Worm (Caenorhabditis elegans) whole organism, late embryonic: ENCODE measurements around the gene cfz-2.

Source experiments
- C38D4.7 ChIP-seq: fragments of 200-800 bp; sonication (Bioruptor generic); optimal IDR thresholded peaks from 2 replicates; lab custom pipeline; 2018; ENCODE audit warnings: mild to moderate bottlenecking, missing genetic modification characterization, moderate library complexity, missing compliant biosample characterization
- K02D7.2 ChIP-seq: sonication (generic microtip); optimal IDR thresholded peaks from 2 replicates; lab custom pipeline; 2017; ENCODE audit warnings: mild to moderate bottlenecking, missing genetic modification characterization, missing compliant biosample characterization
- Y22D7AL.16 ChIP-seq: sonication (generic microtip); optimal IDR thresholded peaks from 2 replicates; lab custom pipeline; 2016; ENCODE audit warnings: missing genetic modification characterization, missing compliant biosample characterization
- ahr-1 ChIP-seq: sonication (generic microtip); optimal IDR thresholded peaks from 2 replicates; lab custom pipeline; 2016; ENCODE audit warnings: missing genetic modification characterization, missing compliant biosample characterization
- ceh-18 ChIP-seq: sonication (generic microtip); optimal IDR thresholded peaks from 2 replicates; lab custom pipeline; 2016; ENCODE audit warnings: missing genetic modification characterization, missing compliant biosample characterization
- ceh-19 ChIP-seq: fragments of 200-800 bp; sonication (Bioruptor generic); optimal IDR thresholded peaks from 2 replicates; lab custom pipeline; 2018; ENCODE audit warnings: mild to moderate bottlenecking, missing genetic modification characterization, missing compliant biosample characterization
- ceh-22 ChIP-seq: sonication (generic microtip); optimal IDR thresholded peaks from 2 replicates; lab custom pipeline; 2017; ENCODE audit warnings: missing biosample characterization, missing genetic modification characterization
- ceh-24 ChIP-seq: sonication (generic microtip); optimal IDR thresholded peaks from 2 replicates; lab custom pipeline; 2016; ENCODE audit warnings: mild to moderate bottlenecking, missing genetic modification characterization, missing compliant biosample characterization
- ceh-34 ChIP-seq: sonication (generic microtip); optimal IDR thresholded peaks from 2 replicates; lab custom pipeline; 2016; ENCODE audit warnings: mild to moderate bottlenecking, missing genetic modification characterization, missing compliant biosample characterization
- ceh-48 ChIP-seq: sonication (generic microtip); optimal IDR thresholded peaks from 2 replicates; lab custom pipeline; 2016; ENCODE audit warnings: missing genetic modification characterization, inconsistent platforms, missing compliant biosample characterization
- ceh-6 ChIP-seq: fragments of 200-800 bp; sonication (Bioruptor generic); optimal IDR thresholded peaks from 2 replicates; lab custom pipeline; 2018; ENCODE audit warnings: mild to moderate bottlenecking, missing genetic modification characterization, missing compliant biosample characterization
- ceh-9 ChIP-seq: sonication (generic microtip); optimal IDR thresholded peaks from 2 replicates; lab custom pipeline; 2016; ENCODE audit warnings: mild to moderate bottlenecking, missing genetic modification characterization, inconsistent platforms, missing compliant biosample characterization
- elt-2 ChIP-seq: sonication (generic microtip); optimal IDR thresholded peaks from 2 replicates; lab custom pipeline; 2016; ENCODE audit warnings: missing genetic modification reagents, missing genetic modification characterization, missing compliant biosample characterization
- ets-4 ChIP-seq: sonication (generic microtip); optimal IDR thresholded peaks from 2 replicates; lab custom pipeline; 2016; ENCODE audit warnings: missing genetic modification characterization, missing compliant biosample characterization
- eyg-1 ChIP-seq: sonication (generic microtip); optimal IDR thresholded peaks from 2 replicates; lab custom pipeline; 2016; ENCODE audit warnings: missing genotype, missing genetic modification characterization, missing compliant biosample characterization
- fkh-6 ChIP-seq: sonication (generic microtip); optimal IDR thresholded peaks from 2 replicates; lab custom pipeline; 2016; ENCODE audit warnings: missing genetic modification characterization, missing compliant biosample characterization
- gmeb-2 ChIP-seq: sonication (generic microtip); optimal IDR thresholded peaks from 2 replicates; lab custom pipeline; 2016; ENCODE audit warnings: missing genetic modification characterization, inconsistent platforms, missing compliant biosample characterization
- hlh-13 ChIP-seq: fragments of 200-800 bp; sonication (Bioruptor generic); optimal IDR thresholded peaks from 2 replicates; lab custom pipeline; 2018; ENCODE audit warnings: mild to moderate bottlenecking, missing genetic modification characterization, missing compliant biosample characterization
- hlh-15 ChIP-seq: sonication (generic microtip); optimal IDR thresholded peaks from 2 replicates; lab custom pipeline; 2016; ENCODE audit warnings: missing genetic modification characterization, missing compliant biosample characterization
- hlh-6 ChIP-seq: sonication (generic microtip); optimal IDR thresholded peaks from 2 replicates; lab custom pipeline; 2016; ENCODE audit warnings: missing genotype, missing genetic modification characterization, missing compliant biosample characterization
- hlh-8 ChIP-seq: sonication (generic microtip); optimal IDR thresholded peaks from 2 replicates; lab custom pipeline; 2016; ENCODE audit warnings: missing genotype, missing genetic modification characterization, missing compliant biosample characterization
- lim-6 ChIP-seq: sonication (generic microtip); optimal IDR thresholded peaks from 2 replicates; lab custom pipeline; 2016; ENCODE audit warnings: missing genetic modification characterization, missing compliant biosample characterization
- madf-2 ChIP-seq: sonication (generic microtip); optimal IDR thresholded peaks from 2 replicates; lab custom pipeline; 2017; ENCODE audit warnings: missing genetic modification characterization, missing compliant biosample characterization
- nfya-1 ChIP-seq: sonication (generic microtip); optimal IDR thresholded peaks from 2 replicates; lab custom pipeline; 2017; ENCODE audit warnings: missing genetic modification characterization, mild to moderate bottlenecking, missing compliant biosample characterization, antibody characterized with exemption, moderate library complexity
- nhr-11 ChIP-seq: fragments of 150-350 bp; optimal IDR thresholded peaks from 2 replicates; lab custom pipeline; 2014; ENCODE audit warnings: missing biosample characterization, missing genetic modification characterization
- nhr-232 ChIP-seq: sonication (generic microtip); optimal IDR thresholded peaks from 2 replicates; lab custom pipeline; 2016; ENCODE audit warnings: missing genetic modification characterization, missing compliant biosample characterization
- odd-2 ChIP-seq: sonication (generic microtip); optimal IDR thresholded peaks from 2 replicates; lab custom pipeline; 2017; ENCODE audit warnings: antibody characterized with exemption, mild to moderate bottlenecking, missing genetic modification characterization, missing compliant biosample characterization
- pax-1 ChIP-seq: fragments of 150-350 bp; optimal IDR thresholded peaks from 2 replicates; lab custom pipeline; 2014; ENCODE audit warnings: missing biosample characterization, missing genetic modification characterization
- pha-4 ChIP-seq: fragments of 150-350 bp; optimal IDR thresholded peaks from 2 replicates; lab custom pipeline; 2018; ENCODE audit warnings: missing biosample characterization, missing genetic modification reagents, missing genetic modification characterization
- pqm-1 ChIP-seq: sonication (generic microtip); optimal IDR thresholded peaks from 2 replicates; lab custom pipeline; 2016; ENCODE audit warnings: missing genetic modification characterization, missing compliant biosample characterization
- ref-2 ChIP-seq: sonication (generic microtip); optimal IDR thresholded peaks from 2 replicates; lab custom pipeline; 2016; ENCODE audit warnings: missing genetic modification characterization, missing compliant biosample characterization
- rnt-1 ChIP-seq: sonication (generic microtip); optimal IDR thresholded peaks from 2 replicates; lab custom pipeline; 2016; ENCODE audit warnings: missing genetic modification characterization, missing compliant biosample characterization
- sox-2 ChIP-seq: fragments of 200-800 bp; sonication (Bioruptor generic); IDR thresholded peaks from 2 replicates; pipeline ENCODE4 v1.3.6; 2022; ENCODE audit warnings: missing genetic modification reagents, missing genetic modification characterization, missing compliant biosample characterization
- syd-9 ChIP-seq: sonication (generic microtip); optimal IDR thresholded peaks from 2 replicates; lab custom pipeline; 2016; ENCODE audit warnings: mild to moderate bottlenecking, missing genetic modification characterization, moderate library complexity, missing compliant biosample characterization
- ttx-3 ChIP-seq: sonication (generic microtip); optimal IDR thresholded peaks from 2 replicates; lab custom pipeline; 2016; ENCODE audit warnings: missing genetic modification reagents, missing genetic modification characterization, missing compliant biosample characterization
- unc-3 ChIP-seq, 2 experiments: fragments of 200-800 bp in 1 of 2; sonication (Bioruptor generic) in 1 of 2; sonication (generic microtip) in 1 of 2; conservative IDR thresholded peaks in 1 of 2; optimal IDR thresholded peaks in 1 of 2; 2 replicates each; pipeline versions ENCODE4 v1.3.6 to Lab custom; 2016 to 2022; ENCODE audit warnings: missing compliant biosample characterization in 2 of 2, missing genetic modification characterization in 2 of 2, missing genetic modification reagents in 1 of 2

Gene cfz-2

ce11 chrV:3476228-3476627 is 31.6 kb upstream of the cfz-2 start:
- no peak for TF ChIP-seq unc-3 (GFP tag; conservative IDR thresholded peaks at IDR 0.05; lab: Robert Waterston, UW)
- no peak for TF ChIP-seq unc-3 (tag; optimal IDR thresholded peaks at IDR 0.05; lab: Kevin White, UChicago)
- no peak for TF ChIP-seq hlh-15 (tag; lab: Kevin White, UChicago)
- TF ChIP-seq lim-6 (tag; lab: Kevin White, UChicago), result no peak
- TF ChIP-seq ceh-19, result no peak
- no peak for TF ChIP-seq nhr-232 (tag; lab: Kevin White, UChicago)
- no peak for TF ChIP-seq ahr-1
- TF ChIP-seq sox-2 (GFP tag; lab: Robert Waterston, UW), result no peak
- TF ChIP-seq ceh-9 (tag; lab: Kevin White, UChicago), result no peak
- TF ChIP-seq ref-2 (tag; lab: Kevin White, UChicago), result no peak
- no peak for TF ChIP-seq ets-4 (tag; lab: Kevin White, UChicago)
- no peak for TF ChIP-seq madf-2
- TF ChIP-seq pqm-1 (tag; lab: Kevin White, UChicago), result no peak
- TF ChIP-seq ceh-34 (tag; lab: Kevin White, UChicago), result no peak
- TF ChIP-seq pax-1 (tag; lab: Kevin White, UChicago), result no peak
- no peak for TF ChIP-seq gmeb-2 (tag; lab: Kevin White, UChicago)

ce11 chrV:3475021-3475420 is 30.3 kb upstream of the cfz-2 start, which contains the start of gene oac-2:
Gene oac-2 (minus strand): TSS chrV:3475121.
- TF ChIP-seq pax-1 (tag; lab: Kevin White, UChicago) (no peak), odd-2 (no peak), sox-2 (GFP tag; lab: Robert Waterston, UW) (no peak), fkh-6 (no peak), nhr-232 (tag; lab: Kevin White, UChicago) (no peak), ceh-19 (no peak), syd-9 (no peak), rnt-1 (tag; lab: Kevin White, UChicago) (no peak), C38D4.7 (GFP tag; lab: Kevin White, UChicago) (no peak), hlh-13 (GFP tag; lab: Kevin White, UChicago) (no peak), pha-4 (tag; lab: Kevin White, UChicago) (no peak), madf-2 (no peak), ttx-3 (tag; lab: Kevin White, UChicago) (no peak), ceh-18 (tag; lab: Kevin White, UChicago) (no peak), ceh-9 (tag; lab: Kevin White, UChicago) (no peak), nhr-11 (tag; lab: Kevin White, UChicago) (no peak), hlh-15 (tag; lab: Kevin White, UChicago) (no peak), ets-4 (tag; lab: Kevin White, UChicago) (no peak), ceh-34 (tag; lab: Kevin White, UChicago) (no peak), hlh-6 (tag; lab: Kevin White, UChicago) (no peak)
- TF ChIP-seq, all 69 proteins: peak for 0

- no peak for TF ChIP-seq ceh-24 (tag; lab: Kevin White, UChicago)
- no peak for TF ChIP-seq eyg-1 (tag; lab: Kevin White, UChicago)
- TF ChIP-seq, all 69 proteins: peak for 0
Measured at ce11 chrV:3470782-3471181, 26.1 kb upstream of the cfz-2 start, which contains the start of gene srbc-29. Gene srbc-29 (minus strand): TSS chrV:3470882.

ce11 chrV:3468436-3468835 is 23.8 kb upstream of the cfz-2 start, which contains the start of gene gst-33:
Gene gst-33 (minus strand): TSS chrV:3468562.
- TF ChIP-seq ceh-22 (tag; lab: Kevin White, UChicago), result no peak
- TF ChIP-seq elt-2 (tag; lab: Kevin White, UChicago), result no peak
- no peak for TF ChIP-seq ceh-6 (GFP tag; lab: Kevin White, UChicago)
- no peak for TF ChIP-seq hlh-13 (GFP tag; lab: Kevin White, UChicago)
- TF ChIP-seq ceh-19, result no peak
- TF ChIP-seq ceh-24 (tag; lab: Kevin White, UChicago), result no peak
- no peak for TF ChIP-seq rnt-1 (tag; lab: Kevin White, UChicago)
- no peak for TF ChIP-seq K02D7.2 (tag; lab: Kevin White, UChicago)
- TF ChIP-seq hlh-8 (tag; lab: Kevin White, UChicago), result no peak
- TF ChIP-seq ceh-48, result no peak
- TF ChIP-seq Y22D7AL.16 (tag; lab: Kevin White, UChicago), result no peak
- TF ChIP-seq ceh-9 (tag; lab: Kevin White, UChicago), result no peak
- TF ChIP-seq nfya-1 (tag; lab: Kevin White, UChicago), result no peak
- TF ChIP-seq fkh-6, result no peak
- TF ChIP-seq, all 69 proteins: peak for 0
